Worm (Caenorhabditis elegans): Measurements from ENCODE around the gene C42D4.3.

- no peak for TF ChIP-seq unc-42 (tag; optimal IDR thresholded peaks at IDR 0.05)
- no peak for TF ChIP-seq che-1 (tag; optimal IDR thresholded peaks at IDR 0.05)
Observed at ce11 chrIV:7186756-7187155, 7.7 kb downstream of the C42D4.3 start, which contains the start of gene str-249.
